Worm (Caenorhabditis elegans) whole organism, L4 larva: ENCODE measurements around the gene srbc-2.
A peak's percentile ranks its signal among the peaks of the same experiment; 100 is the strongest.
"Not testable (repeated sequence)": the region's sequence is repeated elsewhere in the genome, so short reads cannot be mapped to it uniquely, and the experiment has no call there.

ENCODE experiments used
- F10B5.3 ChIP-seq: sonication (generic microtip); optimal IDR thresholded peaks from 2 replicates; lab custom pipeline; 2016; ENCODE audit warnings: mild to moderate bottlenecking, missing genetic modification characterization, missing compliant biosample characterization
- F37D6.2 ChIP-seq: sonication (generic microtip); optimal IDR thresholded peaks from 2 replicates; lab custom pipeline; 2016; ENCODE audit warnings: mild to moderate bottlenecking, missing genetic modification characterization, missing compliant biosample characterization
- F49E8.2 ChIP-seq: sonication (generic microtip); optimal IDR thresholded peaks from 2 replicates; lab custom pipeline; 2016; ENCODE audit warnings: missing compliant biosample characterization, mild to moderate bottlenecking, missing genetic modification characterization, borderline replicate concordance
- T26A8.4 ChIP-seq: fragments of 200-800 bp; sonication (Bioruptor generic); IDR thresholded peaks from 2 replicates; pipeline ENCODE4 v1.3.6; 2022; ENCODE audit warnings: missing genetic modification characterization, missing compliant biosample characterization
- aha-1 ChIP-seq: fragments of 150-350 bp; peaks from one replicate; lab custom pipeline; 2014; ENCODE audit warnings: missing biosample characterization, missing genetic modification characterization
- ceh-20 ChIP-seq: fragments of 200-800 bp; sonication (Bioruptor generic); IDR thresholded peaks from 2 replicates; pipeline ENCODE4 v1.3.6; 2022; ENCODE audit warnings: missing genetic modification reagents, missing genetic modification characterization, missing compliant biosample characterization
- ces-1 ChIP-seq: fragments of 150-350 bp; sonication (generic microtip); optimal IDR thresholded peaks from 4 replicates; lab custom pipeline; 2014; ENCODE audit warnings: missing biosample characterization, missing genetic modification reagents, missing genetic modification characterization
- daf-16 ChIP-seq, 3 experiments: sonication (generic microtip); optimal IDR thresholded peaks; 2 replicates each; lab custom pipeline; 2016 to 2017; ENCODE audit warnings: missing genetic modification characterization in 3 of 3, missing genetic modification reagents in 3 of 3, mild to moderate bottlenecking in 2 of 3, missing compliant biosample characterization in 2 of 3, missing biosample characterization in 1 of 3, moderate library complexity in 1 of 3
- dmd-6 ChIP-seq: fragments of 200-800 bp; sonication (Bioruptor generic); IDR thresholded peaks from 2 replicates; pipeline ENCODE4 v1.3.6; 2022; ENCODE audit warnings: missing genetic modification reagents, missing genetic modification characterization, missing compliant biosample characterization
- dmd-8 ChIP-seq: fragments of 200-800 bp; sonication (Bioruptor generic); IDR thresholded peaks from 2 replicates; pipeline ENCODE4 v1.3.6; 2022; ENCODE audit warnings: missing genetic modification characterization, missing compliant biosample characterization
- dmd-9 ChIP-seq: fragments of 200-800 bp; sonication (Bioruptor generic); IDR thresholded peaks from 2 replicates; pipeline ENCODE4 v1.3.6; 2022; ENCODE audit warnings: missing genetic modification reagents, missing genetic modification characterization, missing compliant biosample characterization
- dpl-1 ChIP-seq: fragments of 150-350 bp; optimal IDR thresholded peaks from 2 replicates; lab custom pipeline; 2014; ENCODE audit warnings: missing biosample characterization, missing genetic modification reagents, missing genetic modification characterization
- egl-43 ChIP-seq: fragments of 200-800 bp; sonication (Bioruptor generic); IDR thresholded peaks from 2 replicates; pipeline ENCODE4 v1.3.6; 2022; ENCODE audit warnings: missing genetic modification reagents, missing genetic modification characterization, missing compliant biosample characterization
- fkh-10 ChIP-seq: fragments of 150-350 bp; optimal IDR thresholded peaks from 2 replicates; lab custom pipeline; 2014; ENCODE audit warnings: missing biosample characterization, missing genetic modification reagents, missing genetic modification characterization
- gei-8 ChIP-seq: fragments of 200-800 bp; sonication (Bioruptor generic); optimal IDR thresholded peaks from 2 replicates; lab custom pipeline; 2018; ENCODE audit warnings: mild to moderate bottlenecking, missing genetic modification characterization, missing compliant biosample characterization
- hif-1 ChIP-seq, 2 experiments: sonication (generic microtip); optimal IDR thresholded peaks; 2 replicates each; lab custom pipeline; 2016 to 2017; ENCODE audit warnings: missing compliant biosample characterization in 2 of 2, missing genetic modification characterization in 2 of 2, missing genetic modification reagents in 2 of 2, missing genotype in 2 of 2, mild to moderate bottlenecking in 1 of 2
- hlh-11 ChIP-seq: fragments of 200-800 bp; sonication (Bioruptor generic); optimal IDR thresholded peaks from 2 replicates; lab custom pipeline; 2018; ENCODE audit warnings: mild to moderate bottlenecking, missing genetic modification characterization, missing compliant biosample characterization
- hmg-1.1 ChIP-seq: fragments of 200-800 bp; sonication (Bioruptor generic); IDR thresholded peaks from 2 replicates; pipeline ENCODE4 v1.3.6; 2022; ENCODE audit warnings: missing genetic modification reagents, missing genetic modification characterization, missing compliant biosample characterization
- lin-1 ChIP-seq: fragments of 200-800 bp; sonication (Bioruptor generic); IDR thresholded peaks from 2 replicates; pipeline ENCODE4 v1.3.6; 2022; ENCODE audit warnings: missing genetic modification reagents, missing genetic modification characterization, missing compliant biosample characterization
- lin-13 ChIP-seq: fragments of 150-350 bp; optimal IDR thresholded peaks from 2 replicates; lab custom pipeline; 2014; ENCODE audit warnings: missing biosample characterization, missing genetic modification reagents, missing genetic modification characterization
- lin-15B ChIP-seq: fragments of 150-350 bp; sonication (generic microtip); optimal IDR thresholded peaks from 3 replicates; lab custom pipeline; 2014; ENCODE audit warnings: missing biosample characterization, missing genetic modification characterization
- madf-5 ChIP-seq, 2 experiments: fragments of 200-800 bp; sonication (Bioruptor generic); IDR thresholded peaks; 2 replicates each; pipeline ENCODE4 v1.3.6; 2022; ENCODE audit warnings: missing compliant biosample characterization in 2 of 2, missing genetic modification characterization in 2 of 2
- mdl-1 ChIP-seq, 2 experiments: fragments of 150-350 bp in 1 of 2; sonication (generic microtip) in 1 of 2; optimal IDR thresholded peaks; 2 replicates each; lab custom pipeline; 2014 to 2017; ENCODE audit warnings: missing biosample characterization in 2 of 2, missing genetic modification characterization in 2 of 2
- mdt-29 ChIP-seq: fragments of 200-800 bp; sonication (Bioruptor generic); IDR thresholded peaks from 2 replicates; pipeline ENCODE4 v1.3.6; 2022; ENCODE audit warnings: missing genetic modification reagents, missing genetic modification characterization, missing compliant biosample characterization
- mep-1 ChIP-seq: fragments of 150-350 bp; sonication (generic microtip); optimal IDR thresholded peaks from 3 replicates; lab custom pipeline; 2014; ENCODE audit warnings: missing biosample characterization, missing genetic modification characterization
- mes-2 ChIP-seq: sonication (generic microtip); optimal IDR thresholded peaks from 2 replicates; lab custom pipeline; 2016; ENCODE audit warnings: missing genotype, mild to moderate bottlenecking, missing genetic modification characterization, missing compliant biosample characterization; ENCODE audit not compliant: poor library complexity, severe bottlenecking
- mxl-3 ChIP-seq: fragments of 200-800 bp; sonication (Bioruptor generic); optimal IDR thresholded peaks from 2 replicates; lab custom pipeline; 2018; ENCODE audit warnings: mild to moderate bottlenecking, missing genetic modification characterization, missing compliant biosample characterization
- nhr-10 ChIP-seq: fragments of 150-350 bp; optimal IDR thresholded peaks from 2 replicates; lab custom pipeline; 2014; ENCODE audit warnings: missing biosample characterization, missing genetic modification characterization
- nhr-25 ChIP-seq: sonication (generic microtip); optimal IDR thresholded peaks from 2 replicates; lab custom pipeline; 2017; ENCODE audit warnings: missing genetic modification characterization, mild to moderate bottlenecking, missing compliant biosample characterization, antibody characterized with exemption, moderate library complexity, borderline replicate concordance; ENCODE audit not compliant: insufficient read depth
- nhr-28 ChIP-seq: fragments of 150-350 bp; optimal IDR thresholded peaks from 2 replicates; lab custom pipeline; 2014; ENCODE audit warnings: missing biosample characterization, missing genetic modification characterization
- nhr-6 ChIP-seq: fragments of 150-350 bp; optimal IDR thresholded peaks from 2 replicates; lab custom pipeline; 2014; ENCODE audit warnings: missing biosample characterization, missing genetic modification characterization
- nhr-76 ChIP-seq: fragments of 150-350 bp; optimal IDR thresholded peaks from 2 replicates; lab custom pipeline; 2014; ENCODE audit warnings: missing biosample characterization, missing genetic modification characterization
- nhr-77 ChIP-seq: fragments of 150-350 bp; optimal IDR thresholded peaks from 2 replicates; lab custom pipeline; 2014; ENCODE audit warnings: missing biosample characterization, missing genetic modification characterization
- pqm-1 ChIP-seq: sonication (generic microtip); optimal IDR thresholded peaks from 2 replicates; lab custom pipeline; 2017; ENCODE audit warnings: missing biosample characterization, missing genetic modification characterization
- rbr-2 ChIP-seq: sonication (generic microtip); optimal IDR thresholded peaks from 2 replicates; lab custom pipeline; 2016; ENCODE audit warnings: missing genotype, missing genetic modification characterization, missing compliant biosample characterization
- set-16 ChIP-seq: fragments of 200-800 bp; sonication (Bioruptor generic); IDR thresholded peaks from 2 replicates; pipeline ENCODE4 v1.3.6; 2022; ENCODE audit warnings: missing genetic modification reagents, missing genetic modification characterization, missing compliant biosample characterization
- snpc-1.2 ChIP-seq: fragments of 200-800 bp; sonication (Bioruptor generic); IDR thresholded peaks from 2 replicates; pipeline ENCODE4 v1.3.6; 2022; ENCODE audit warnings: missing genetic modification reagents, missing genetic modification characterization, missing compliant biosample characterization
- spr-1 ChIP-seq: sonication (generic microtip); optimal IDR thresholded peaks from 2 replicates; lab custom pipeline; 2016; ENCODE audit warnings: mild to moderate bottlenecking, missing genetic modification characterization, missing compliant biosample characterization
- tag-97 ChIP-seq: fragments of 200-800 bp; sonication (Bioruptor generic); IDR thresholded peaks from 2 replicates; pipeline ENCODE4 v1.3.6; 2022; ENCODE audit warnings: missing genetic modification characterization, missing compliant biosample characterization
- tra-1 ChIP-seq: fragments of 200-800 bp; sonication (Bioruptor generic); IDR thresholded peaks from 2 replicates; pipeline ENCODE4 v1.3.6; 2022; ENCODE audit warnings: missing genetic modification reagents, missing genetic modification characterization, missing compliant biosample characterization
- unc-39 ChIP-seq: sonication (generic microtip); optimal IDR thresholded peaks from 2 replicates; lab custom pipeline; 2017; ENCODE audit warnings: missing biosample characterization, missing genetic modification characterization
- ztf-11 ChIP-seq: fragments of 150-350 bp; optimal IDR thresholded peaks from 2 replicates; lab custom pipeline; 2014; ENCODE audit warnings: missing biosample characterization, missing genetic modification characterization
- ztf-7 ChIP-seq: fragments of 150-350 bp; optimal IDR thresholded peaks from 2 replicates; lab custom pipeline; 2014; ENCODE audit warnings: missing biosample characterization, missing genetic modification characterization

Gene srbc-2

DNA sequence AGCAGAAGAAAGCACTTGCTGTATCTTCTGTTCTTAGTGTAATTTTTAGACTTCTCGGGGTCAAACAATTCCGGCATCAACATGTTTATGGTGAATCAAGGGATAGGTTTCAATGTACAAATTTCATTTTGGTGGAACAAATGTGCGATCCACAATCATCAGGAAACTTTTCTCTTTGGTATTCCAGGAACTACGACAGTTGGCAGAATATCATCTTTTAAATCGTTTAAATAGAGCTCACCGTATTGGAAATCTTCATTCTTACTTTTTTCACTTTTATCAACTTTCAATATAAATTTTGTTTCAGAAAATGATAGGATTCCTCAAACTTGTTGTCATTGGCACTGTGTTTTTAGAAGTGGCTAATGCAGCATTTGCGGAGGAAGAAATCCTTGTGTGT, 19.9 kb upstream of the srbc-2 start, which contains the start of gene T20D4.12:
Gene T20D4.12 (plus strand): TSS at position 301 of the 400 bp plus-strand sequence.
- peak in 1 of 2 experiments; percentile 79 for TF ChIP-seq daf-16 (GFP tag; optimal IDR thresholded peaks at IDR 0.05; lab: Kevin White, UChicago)
- not testable (repeated sequence) for TF ChIP-seq daf-16 (tag; optimal IDR thresholded peaks at IDR 0.05; lab: Kevin White, UChicago)

DNA sequence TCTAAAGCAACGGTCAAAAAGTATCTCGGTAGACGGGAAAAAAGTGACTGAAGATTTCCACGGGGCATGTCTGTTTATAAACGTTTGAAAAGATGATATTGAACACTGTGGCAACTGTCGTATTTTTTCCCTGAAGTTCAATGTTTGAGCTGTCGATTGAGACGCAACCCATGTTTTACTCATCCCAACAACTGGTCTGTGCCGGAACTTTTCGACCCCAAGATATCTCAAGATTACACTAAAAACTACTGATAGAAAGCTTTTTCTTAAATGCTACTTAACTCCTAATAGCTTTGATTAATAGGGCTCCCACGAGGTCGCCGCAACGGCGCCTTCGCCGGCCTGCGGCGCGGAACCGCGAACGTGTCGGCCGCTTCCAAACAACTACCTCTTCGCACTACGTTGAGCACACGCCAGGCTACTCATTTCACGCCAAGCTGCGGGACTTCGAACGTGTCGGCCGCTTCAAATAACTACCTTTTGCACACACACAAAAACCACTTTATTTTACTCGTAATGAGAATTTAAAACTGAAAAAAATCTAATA, 17.9 kb upstream of the srbc-2 start, which contains the start of gene T20D4.15:
Gene T20D4.15 (minus strand): TSS at position 51 of the 547 bp plus-strand sequence.
- TF ChIP-seq set-16 (GFP tag; lab: Robert Waterston, UW) (peak; percentile 60; the same call in 1 of the 2 replicates), hlh-11 (peak; percentile 19), tag-97 (GFP tag; lab: Robert Waterston, UW) (no peak), dmd-6 (GFP tag; lab: Robert Waterston, UW) (peak; percentile 15; the same call in 1 of the 2 replicates)

DNA sequence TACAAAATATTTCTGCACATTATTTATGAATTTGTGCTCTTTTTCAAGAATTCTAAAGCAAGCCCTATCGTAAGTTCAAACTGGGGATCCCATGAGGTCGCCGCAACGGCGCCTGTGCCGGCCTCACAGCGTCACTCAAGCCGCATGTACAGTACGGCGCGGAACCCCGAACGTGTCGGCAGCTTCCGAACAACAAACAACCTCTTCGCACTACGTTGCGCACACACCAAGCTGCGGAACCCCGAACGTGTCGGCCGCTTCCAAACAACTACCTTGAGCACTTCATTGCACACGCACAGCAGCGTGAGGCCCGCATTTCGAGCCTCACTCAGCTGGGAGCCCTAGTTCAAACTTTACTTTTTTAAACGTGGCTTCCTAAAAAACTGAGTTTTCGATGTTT, 17.2 kb upstream of the srbc-2 start:
- TF ChIP-seq ztf-11 (tag; lab: Kevin White, UChicago) (no peak), dmd-8 (GFP tag; lab: Robert Waterston, UW) (no peak), F49E8.2 (tag; lab: Kevin White, UChicago) (no peak), egl-43 (0 out of 2 replicates have a peak, but pooled peaks have one; percentile 4), snpc-1.2 (no peak), set-16 (GFP tag; lab: Robert Waterston, UW) (peak; percentile 72)
- TF ChIP-seq, all 104 proteins: peak for 2

DNA sequence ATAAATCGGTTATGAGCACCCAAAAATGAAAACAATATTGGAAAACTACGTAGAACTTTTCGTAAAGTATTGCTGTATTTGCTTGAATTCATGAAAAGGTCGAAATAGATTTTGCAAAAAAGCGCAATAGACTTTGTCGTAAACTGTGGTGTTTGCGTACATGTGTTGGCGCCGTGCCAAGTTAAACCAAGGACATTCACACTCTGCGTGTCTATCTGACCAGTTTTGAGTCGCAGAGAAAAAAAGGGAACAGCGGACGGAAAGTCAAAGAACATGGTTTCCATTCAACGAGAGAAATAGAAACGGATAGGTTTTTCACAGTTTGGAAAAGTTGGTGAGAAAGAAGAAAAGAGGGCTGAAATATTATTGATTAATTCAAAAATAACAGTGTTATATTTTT, 14.1 kb upstream of the srbc-2 start:
- TF ChIP-seq ztf-7 (tag; lab: Kevin White, UChicago) = no peak
- TF ChIP-seq nhr-28 (tag; lab: Kevin White, UChicago) = peak; percentile 94
- TF ChIP-seq lin-1 (GFP tag; lab: Robert Waterston, UW) = no peak
- no peak for TF ChIP-seq pqm-1
- TF ChIP-seq ceh-20 (GFP tag; lab: Robert Waterston, UW) = peak; percentile 49; the same call in 1 of the 2 replicates
- peak; percentile 12 for TF ChIP-seq fkh-10 (GFP tag; lab: Kevin White, UChicago)
- no peak for TF ChIP-seq gei-8 (GFP tag; lab: Kevin White, UChicago)
- peak; percentile 69 for TF ChIP-seq dpl-1
- TF ChIP-seq lin-15B (tag; lab: Kevin White, UChicago) = no peak
- peak; percentile 44; the same call in 1 of the 2 replicates for TF ChIP-seq T26A8.4 (GFP tag; lab: Robert Waterston, UW)
- no peak for TF ChIP-seq madf-5 (GFP tag; IDR thresholded peaks at IDR 0.05; lab: Robert Waterston, UW)
- peak; percentile 95 for TF ChIP-seq aha-1 (tag; lab: Kevin White, UChicago)
- TF ChIP-seq nhr-76 (tag; lab: Kevin White, UChicago) = peak; percentile 62
- TF ChIP-seq mxl-3 (GFP tag; lab: Kevin White, UChicago) = peak; percentile 87
- peak; percentile 38 for TF ChIP-seq lin-13 (GFP tag; lab: Kevin White, UChicago)
- TF ChIP-seq mdt-29 (GFP tag; lab: Robert Waterston, UW) = no peak
- no peak for TF ChIP-seq unc-39 (tag; lab: Kevin White, UChicago)
- 0 out of 2 replicates have a peak, but pooled peaks have one; percentile 31 for TF ChIP-seq tra-1 (GFP tag; lab: Robert Waterston, UW)
- peak; percentile 86 for TF ChIP-seq nhr-6 (tag; lab: Kevin White, UChicago)
- no peak for TF ChIP-seq ces-1
- no peak for TF ChIP-seq spr-1 (tag; lab: Kevin White, UChicago)
- TF ChIP-seq nhr-10 (tag; lab: Kevin White, UChicago) = peak; percentile 12
- peak; percentile 43 to 80 for TF ChIP-seq mdl-1 (tag; optimal IDR thresholded peaks at IDR 0.05; lab: Kevin White, UChicago)
- TF ChIP-seq F37D6.2 (tag; lab: Kevin White, UChicago) = no peak
- no peak; the same call in 1 of the 2 replicates for TF ChIP-seq dmd-9 (GFP tag; lab: Robert Waterston, UW)
- peak; percentile 91 for TF ChIP-seq nhr-25
- TF ChIP-seq F10B5.3 (tag; lab: Kevin White, UChicago) = no peak
- peak; percentile 85 for TF ChIP-seq mep-1
- TF ChIP-seq mes-2 (tag; lab: Kevin White, UChicago) = peak; percentile 75
- TF ChIP-seq nhr-77 = peak; percentile 53
- peak; percentile 71 for TF ChIP-seq rbr-2 (tag; lab: Kevin White, UChicago)
- peak; percentile 78 for TF ChIP-seq hmg-1.1 (GFP tag; lab: Robert Waterston, UW)
- TF ChIP-seq ztf-11 (tag; lab: Kevin White, UChicago) = no peak
- TF ChIP-seq daf-16 (GFP tag; optimal IDR thresholded peaks at IDR 0.05; lab: Kevin White, UChicago) = peak in 1 of 2 experiments; percentile 43
- no peak for TF ChIP-seq daf-16 (tag; optimal IDR thresholded peaks at IDR 0.05; lab: Kevin White, UChicago)
- peak in 1 of 2 experiments; percentile 49 for TF ChIP-seq hif-1 (tag; optimal IDR thresholded peaks at IDR 0.05; lab: Kevin White, UChicago)
